3 worm cellular contexts compared by ENCODE assay signal in the genomic region with DNA sequence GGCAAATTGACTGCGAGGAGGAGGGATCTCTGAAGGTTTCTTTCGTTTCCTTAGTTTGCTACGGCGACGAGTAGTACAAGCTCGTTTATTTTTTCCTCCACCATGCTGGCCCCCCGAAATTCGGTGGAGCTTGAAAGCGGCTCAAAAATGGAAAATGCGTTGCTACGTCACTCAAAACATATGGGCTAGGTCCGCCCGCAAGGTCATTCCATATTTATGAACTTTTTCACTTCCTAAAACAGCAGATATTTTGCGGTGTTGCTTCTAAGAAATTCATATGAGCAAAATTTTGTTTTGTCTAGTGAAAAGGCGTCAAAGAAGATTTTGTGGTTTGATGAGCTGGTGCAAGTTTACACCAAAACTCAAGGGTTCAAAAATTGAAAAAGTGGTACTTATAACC.
TF ChIP-seq lines count a peak whose summit lies in the region.

No protein-coding gene starts in this region.

TF ChIP-seq in whole organism, L1 larva, 84 proteins besides CTCF, POLR2A, EP300 and RAD21:
- TF ChIP-seq C34B4.2 (tag; optimal IDR thresholded peaks at IDR 0.05; lab: Kevin White, UChicago) (no peak), lin-14 (GFP tag; optimal IDR thresholded peaks at IDR 0.05; lab: Kevin White, UChicago) (peak; percentile 13), unc-86 (tag; optimal IDR thresholded peaks at IDR 0.05; lab: Kevin White, UChicago) (peak; percentile 70), zag-1 (tag; optimal IDR thresholded peaks at IDR 0.05; lab: Kevin White, UChicago) (no peak), blmp-1 (tag; optimal IDR thresholded peaks at IDR 0.05; lab: Kevin White, UChicago) (no peak)

TF ChIP-seq in whole organism, L2 larva, 48 proteins besides CTCF, POLR2A, EP300 and RAD21:
- TF ChIP-seq R02D3.7 (tag; optimal IDR thresholded peaks at IDR 0.05; lab: Kevin White, UChicago) (no peak), zag-1 (tag; optimal IDR thresholded peaks at IDR 0.05; lab: Kevin White, UChicago) (no peak), unc-55 (GFP tag; optimal IDR thresholded peaks at IDR 0.05; lab: Kevin White, UChicago) (peak; percentile 26), nhr-23 (tag; optimal IDR thresholded peaks at IDR 0.05; lab: Kevin White, UChicago) (no peak)

TF ChIP-seq in whole organism, L4 larva, 104 proteins besides CTCF, POLR2A, EP300 and RAD21:
- no peak for TF ChIP-seq nhr-102 (tag; optimal IDR thresholded peaks at IDR 0.05; lab: Kevin White, UChicago)
- peak in 1 of 2 experiments; percentile 69 for TF ChIP-seq unc-62 (GFP tag; optimal IDR thresholded peaks at IDR 0.05 in 1 of 2; lab: Kevin White, UChicago)
- TF ChIP-seq unc-62 (tag; optimal IDR thresholded peaks at IDR 0.05; lab: Kevin White, UChicago), result no peak
- TF ChIP-seq aha-1 (tag; lab: Kevin White, UChicago), result peak; percentile 18
